Worm (Caenorhabditis elegans) whole organism, L3 larva: ENCODE measurements around the gene C01G12.13.
A peak's percentile ranks its signal among the peaks of the same experiment; 100 is the strongest.

Experiments
- ama-1 ChIP-seq: fragments of 150-350 bp; optimal IDR thresholded peaks from 2 replicates; lab custom pipeline; 2018
- fkh-10 ChIP-seq: sonication (generic microtip); optimal IDR thresholded peaks from 2 replicates; lab custom pipeline; 2017; ENCODE audit warnings: missing biosample characterization, missing genetic modification reagents, missing genetic modification characterization
- lin-15B ChIP-seq: fragments of 150-350 bp; optimal IDR thresholded peaks from 2 replicates; lab custom pipeline; 2014; ENCODE audit warnings: missing biosample characterization, missing genetic modification characterization
- mdl-1 ChIP-seq: fragments of 150-350 bp; optimal IDR thresholded peaks from 2 replicates; lab custom pipeline; 2014; ENCODE audit warnings: missing biosample characterization, missing genetic modification characterization
- nfya-1 ChIP-seq: sonication (generic microtip); optimal IDR thresholded peaks from 2 replicates; lab custom pipeline; 2017; ENCODE audit warnings: missing genetic modification characterization, mild to moderate bottlenecking, missing compliant biosample characterization, antibody characterized with exemption, moderate library complexity; ENCODE audit not compliant: insufficient read depth
- nhr-12 ChIP-seq: fragments of 150-350 bp; optimal IDR thresholded peaks from 2 replicates; lab custom pipeline; 2014; ENCODE audit warnings: missing biosample characterization, missing genetic modification characterization
- nhr-23 ChIP-seq: fragments of 150-350 bp; optimal IDR thresholded peaks from 2 replicates; lab custom pipeline; 2014; ENCODE audit warnings: missing biosample characterization, missing genetic modification reagents, missing genetic modification characterization
- nhr-43 ChIP-seq: sonication (generic microtip); optimal IDR thresholded peaks from 2 replicates; lab custom pipeline; 2016; ENCODE audit warnings: mild to moderate bottlenecking, missing genetic modification characterization, missing compliant biosample characterization; ENCODE audit not compliant: poor library complexity, severe bottlenecking
- nhr-77 ChIP-seq: fragments of 150-350 bp; optimal IDR thresholded peaks from 2 replicates; lab custom pipeline; 2014; ENCODE audit warnings: missing biosample characterization, missing genetic modification characterization
- pha-4 ChIP-seq: fragments of 150-350 bp; optimal IDR thresholded peaks from 2 replicates; lab custom pipeline; 2014; ENCODE audit warnings: missing biosample characterization, missing genetic modification reagents, missing genetic modification characterization
- pqm-1 ChIP-seq: fragments of 150-350 bp; optimal IDR thresholded peaks from 2 replicates; lab custom pipeline; 2017; ENCODE audit warnings: missing biosample characterization, missing genetic modification characterization, inconsistent platforms
- tbx-2 ChIP-seq: sonication (generic microtip); optimal IDR thresholded peaks from 2 replicates; lab custom pipeline; 2016; ENCODE audit warnings: mild to moderate bottlenecking, missing genetic modification characterization, missing compliant biosample characterization

DNA sequence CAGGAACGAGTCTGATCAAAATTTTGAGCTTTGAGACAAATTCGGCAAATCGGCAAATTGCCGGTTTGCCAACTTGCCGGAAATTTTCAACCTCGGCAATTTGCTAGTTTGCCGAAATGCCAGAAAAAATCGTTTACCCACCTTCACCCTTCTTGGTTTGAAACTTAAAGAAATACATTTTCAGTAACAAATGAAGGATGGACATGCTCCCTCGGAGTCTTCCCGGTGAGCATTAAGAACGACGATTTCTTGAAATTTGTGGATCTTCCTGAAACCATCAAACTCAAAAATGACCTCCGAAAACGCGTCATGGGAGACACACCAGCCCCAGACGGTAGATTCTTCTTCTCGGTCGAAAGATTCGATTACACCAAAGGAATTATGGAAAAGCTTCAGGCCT lies 26.2 kb downstream of the C01G12.13 start:
- TF ChIP-seq tbx-2 (tag; lab: Kevin White, UChicago): no peak
- TF ChIP-seq nhr-23: no peak
- TF ChIP-seq ama-1 (lab: Kevin White, UChicago): peak; percentile 58
- TF ChIP-seq pha-4 (tag; lab: Kevin White, UChicago): no peak
- TF ChIP-seq pqm-1: no peak
- no peak for TF ChIP-seq fkh-10 (GFP tag; lab: Kevin White, UChicago)
- TF ChIP-seq mdl-1: no peak
- TF ChIP-seq nhr-77 (tag; lab: Kevin White, UChicago): no peak
- TF ChIP-seq nhr-12 (tag; lab: Kevin White, UChicago): no peak
- no peak for TF ChIP-seq lin-15B (tag; lab: Kevin White, UChicago)
- TF ChIP-seq nhr-43 (tag; lab: Kevin White, UChicago): no peak
- TF ChIP-seq nfya-1: no peak
